Worm (Caenorhabditis elegans): ENCODE results near the gene fkb-3.

DNA sequence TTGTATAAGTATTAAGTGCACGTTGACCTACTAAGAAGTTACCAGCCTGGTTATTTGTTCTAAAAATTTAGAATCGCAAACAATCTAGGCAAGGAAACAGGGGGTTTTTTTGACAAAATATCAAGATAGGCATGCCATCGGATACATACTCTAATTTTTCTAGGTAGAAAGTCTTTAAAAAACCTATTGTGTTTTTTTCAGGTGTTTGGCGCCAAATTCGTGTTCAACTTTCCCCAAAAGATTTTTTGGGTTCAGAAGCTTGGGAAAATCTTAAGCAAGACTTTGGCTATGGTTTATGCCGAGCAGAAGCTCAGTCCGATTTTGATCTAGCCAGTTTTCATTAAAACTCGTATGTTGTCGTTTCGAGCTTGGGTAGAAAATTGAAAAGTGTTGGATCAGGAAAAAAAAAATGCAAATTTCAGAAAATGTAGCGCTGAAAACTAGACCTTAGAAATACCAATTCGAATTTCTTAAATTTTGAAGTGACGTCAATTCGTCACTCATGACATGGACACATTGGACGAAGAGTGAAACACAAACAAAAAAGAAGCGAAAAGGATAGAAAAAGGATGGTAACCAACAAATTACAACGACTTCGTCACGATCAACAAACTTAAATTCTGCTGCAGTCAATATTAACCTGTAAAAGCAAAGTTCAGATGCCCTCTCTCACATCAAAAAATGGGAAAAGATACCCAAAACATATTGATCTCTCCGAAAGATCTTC lies 23.4 kb downstream of the fkb-3 start:
- TF ChIP-seq nhr-42 (GFP tag; IDR thresholded peaks at IDR 0.05) (no peak), nhr-11 (tag; optimal IDR thresholded peaks at IDR 0.05) (no peak), sdz-12 (GFP tag; optimal IDR thresholded peaks at IDR 0.05) (no peak), ama-1 (optimal IDR thresholded peaks at IDR 0.05) (no peak), lsy-2 (tag; optimal IDR thresholded peaks at IDR 0.05) (no peak), mdl-1 (tag; optimal IDR thresholded peaks at IDR 0.05) (no peak)

Measured in whole organism, L4 larva.